Worm (Caenorhabditis elegans) whole organism, late embryonic: ENCODE measurements around the gene idpp-14.

ENCODE experiments used
- C38D4.7 ChIP-seq: fragments of 200-800 bp; sonication (Bioruptor generic); optimal IDR thresholded peaks from 2 replicates; lab custom pipeline; 2018; ENCODE audit warnings: mild to moderate bottlenecking, missing genetic modification characterization, moderate library complexity, missing compliant biosample characterization
- F13H6.1 ChIP-seq: sonication (generic microtip); optimal IDR thresholded peaks from 2 replicates; lab custom pipeline; 2016; ENCODE audit warnings: missing genetic modification characterization, missing compliant biosample characterization
- ama-1 ChIP-seq: fragments of 150-350 bp; optimal IDR thresholded peaks from 2 replicates; lab custom pipeline; 2014
- ceh-19 ChIP-seq: fragments of 200-800 bp; sonication (Bioruptor generic); optimal IDR thresholded peaks from 2 replicates; lab custom pipeline; 2018; ENCODE audit warnings: mild to moderate bottlenecking, missing genetic modification characterization, missing compliant biosample characterization
- elt-2 ChIP-seq: sonication (generic microtip); optimal IDR thresholded peaks from 2 replicates; lab custom pipeline; 2016; ENCODE audit warnings: missing genetic modification reagents, missing genetic modification characterization, missing compliant biosample characterization
- fkh-10 ChIP-seq: fragments of 150-350 bp; optimal IDR thresholded peaks from 2 replicates; lab custom pipeline; 2014; ENCODE audit warnings: missing biosample characterization, missing genetic modification reagents, missing genetic modification characterization
- fkh-6 ChIP-seq: sonication (generic microtip); optimal IDR thresholded peaks from 2 replicates; lab custom pipeline; 2016; ENCODE audit warnings: missing genetic modification characterization, missing compliant biosample characterization
- madf-2 ChIP-seq: sonication (generic microtip); optimal IDR thresholded peaks from 2 replicates; lab custom pipeline; 2017; ENCODE audit warnings: missing genetic modification characterization, missing compliant biosample characterization
- npax-4 ChIP-seq: sonication (generic microtip); optimal IDR thresholded peaks from 2 replicates; lab custom pipeline; 2016; ENCODE audit warnings: missing genetic modification characterization, missing compliant biosample characterization
- pat-9 ChIP-seq: fragments of 200-800 bp; sonication (Bioruptor generic); optimal IDR thresholded peaks from 2 replicates; lab custom pipeline; 2018; ENCODE audit warnings: mild to moderate bottlenecking, missing genetic modification characterization, moderate library complexity, missing compliant biosample characterization
- tbx-2 ChIP-seq: sonication (generic microtip); optimal IDR thresholded peaks from 2 replicates; lab custom pipeline; 2016; ENCODE audit warnings: missing genetic modification characterization, missing compliant biosample characterization

- TF ChIP-seq npax-4, result no peak
- TF ChIP-seq pat-9 (tag; lab: Kevin White, UChicago), result no peak
- TF ChIP-seq madf-2 (tag; lab: Kevin White, UChicago), result no peak
- no peak for TF ChIP-seq fkh-10 (GFP tag; lab: Kevin White, UChicago)
- TF ChIP-seq ceh-19 (GFP tag; lab: Kevin White, UChicago), result no peak
- TF ChIP-seq ama-1 (lab: Kevin White, UChicago), result no peak
- no peak for TF ChIP-seq fkh-6 (tag; lab: Kevin White, UChicago)
- TF ChIP-seq tbx-2 (tag; lab: Kevin White, UChicago), result no peak
- no peak for TF ChIP-seq elt-2 (tag; lab: Kevin White, UChicago)
- no peak for TF ChIP-seq F13H6.1 (tag; lab: Kevin White, UChicago)
- TF ChIP-seq C38D4.7 (GFP tag; lab: Kevin White, UChicago), result no peak
Measured at ce11 chrX:16112923-16113322, 30.8 kb downstream of the idpp-14 start.
